Fruit fly (Drosophila melanogaster) whole organism, embryonic: ENCODE measurements around the gene CG9577.
A peak's percentile ranks its signal among the peaks of the same experiment; 100 is the strongest.

Experiments
- Adf1 ChIP-seq: fragments of 200-800 bp; sonication (Bioruptor generic); IDR thresholded peaks from 2 replicates; pipeline ENCODE4 v1.3.6; 2022; ENCODE audit warnings: missing biosample characterization, missing genetic modification characterization
- Antp ChIP-seq: fragments of 200-800 bp; sonication (Bioruptor generic); optimal IDR thresholded peaks from 3 replicates; lab custom pipeline; 2016; ENCODE audit warnings: missing biosample characterization, missing genetic modification characterization
- BEAF-32 ChIP-seq: fragments of 200-800 bp; sonication (Bioruptor generic); optimal IDR thresholded peaks from 3 replicates; lab custom pipeline; 2017; ENCODE audit warnings: missing biosample characterization, missing genetic modification characterization, mild to moderate bottlenecking, moderate library complexity, missing genetic modification reagents
- C15 ChIP-seq: fragments of 200-800 bp; sonication (Bioruptor generic); IDR thresholded peaks from 3 replicates; pipeline ENCODE4 v1.3.6; 2022; ENCODE audit warnings: missing biosample characterization, missing genetic modification characterization
- CG1024 ChIP-seq: fragments of 200-800 bp; sonication (Bioruptor generic); IDR thresholded peaks from 2 replicates; pipeline ENCODE4 v1.3.6; 2022; ENCODE audit warnings: missing biosample characterization, missing genetic modification characterization
- CG10462 ChIP-seq: fragments of 200-800 bp; sonication (Bioruptor generic); optimal IDR thresholded peaks from 2 replicates; lab custom pipeline; 2016; ENCODE audit warnings: missing biosample characterization, missing genetic modification characterization
- CG11504 ChIP-seq: fragments of 200-800 bp; sonication (Bioruptor generic); optimal IDR thresholded peaks from 3 replicates; lab custom pipeline; 2019; ENCODE audit warnings: missing biosample characterization, mild to moderate bottlenecking, missing genetic modification characterization, moderate library complexity
- CG13624 ChIP-seq: fragments of 200-800 bp; sonication (Bioruptor generic); optimal IDR thresholded peaks from 2 replicates; lab custom pipeline; 2016; ENCODE audit warnings: missing biosample characterization, missing genetic modification characterization
- CG14860 ChIP-seq: fragments of 200-800 bp; sonication (Bioruptor generic); IDR thresholded peaks from 3 replicates; pipeline ENCODE4 v1.3.6; 2022; ENCODE audit warnings: missing biosample characterization, missing genetic modification characterization; ENCODE audit not compliant: partially characterized antibody
- CG15696 ChIP-seq: fragments of 200-800 bp; sonication (Bioruptor generic); optimal IDR thresholded peaks from 2 replicates; lab custom pipeline; 2019; ENCODE audit warnings: missing biosample characterization, mild to moderate bottlenecking, missing genetic modification characterization, moderate library complexity
- CG1603 ChIP-seq: fragments of 200-800 bp; sonication (Bioruptor generic); optimal IDR thresholded peaks from 2 replicates; lab custom pipeline; 2019; ENCODE audit warnings: missing biosample characterization, mild to moderate bottlenecking, missing genetic modification characterization, moderate library complexity
- CG16815 ChIP-seq: fragments of 200-800 bp; sonication (Bioruptor generic); optimal IDR thresholded peaks from 3 replicates; lab custom pipeline; 2017; ENCODE audit warnings: missing biosample characterization, mild to moderate bottlenecking, missing genetic modification characterization
- CG17328 ChIP-seq: fragments of 200-800 bp; sonication (Bioruptor generic); IDR thresholded peaks from 2 replicates; pipeline ENCODE4 v1.3.6; 2022; ENCODE audit warnings: missing biosample characterization, missing genetic modification characterization
- CG18262 ChIP-seq: fragments of 200-800 bp; optimal IDR thresholded peaks from 3 replicates; lab custom pipeline; 2019; ENCODE audit warnings: missing biosample characterization, mild to moderate bottlenecking, missing genetic modification characterization, moderate library complexity
- CG2889 ChIP-seq: fragments of 200-800 bp; sonication (Bioruptor generic); IDR thresholded peaks from 3 replicates; pipeline ENCODE4 v1.3.6; 2022; ENCODE audit warnings: missing biosample characterization, missing genetic modification characterization
- CG3163 ChIP-seq: fragments of 200-800 bp; sonication (Bioruptor generic); optimal IDR thresholded peaks from 3 replicates; lab custom pipeline; 2016; ENCODE audit warnings: missing biosample characterization, missing genetic modification characterization
- CG3847 ChIP-seq: fragments of 200-800 bp; sonication (Bioruptor generic); IDR thresholded peaks from 2 replicates; pipeline ENCODE4 v1.3.6; 2022; ENCODE audit warnings: missing biosample characterization, missing genetic modification characterization
- CG6175 ChIP-seq: fragments of 200-800 bp; sonication (Bioruptor generic); IDR thresholded peaks from 3 replicates; pipeline ENCODE4 v1.3.6; 2022; ENCODE audit warnings: missing biosample characterization, missing genetic modification characterization
- CG6272 ChIP-seq: fragments of 200-800 bp; sonication (Bioruptor generic); IDR thresholded peaks from 2 replicates; pipeline ENCODE4 v1.3.6; 2022; ENCODE audit warnings: missing biosample characterization, missing genetic modification characterization
- CG6854 ChIP-seq: fragments of 200-800 bp; sonication (Bioruptor generic); optimal IDR thresholded peaks from 3 replicates; lab custom pipeline; 2017; ENCODE audit warnings: missing biosample characterization, mild to moderate bottlenecking, missing genetic modification characterization
- CG7372 ChIP-seq: fragments of 200-800 bp; sonication (Bioruptor generic); IDR thresholded peaks from 2 replicates; pipeline ENCODE4 v1.3.6; 2022; ENCODE audit warnings: missing biosample characterization, missing genetic modification characterization
- CG8388 ChIP-seq: fragments of 200-800 bp; sonication (Bioruptor generic); optimal IDR thresholded peaks from 2 replicates; lab custom pipeline; 2019; ENCODE audit warnings: missing biosample characterization, mild to moderate bottlenecking, missing genetic modification characterization, moderate library complexity
- Dbx ChIP-seq: fragments of 200-800 bp; sonication (Bioruptor generic); IDR thresholded peaks from 3 replicates; pipeline ENCODE4 v1.3.6; 2022; ENCODE audit warnings: missing biosample characterization, missing genetic modification characterization
- E2f1 ChIP-seq: fragments of 200-800 bp; sonication (Bioruptor generic); IDR thresholded peaks from 2 replicates; pipeline ENCODE4 v1.3.6; 2022; ENCODE audit warnings: missing biosample characterization, missing genetic modification characterization
- Ets65A ChIP-seq: fragments of 200-800 bp; sonication (Bioruptor generic); peaks from one replicate; lab custom pipeline; 2016; ENCODE audit warnings: missing biosample characterization, missing genetic modification characterization
- GATAe ChIP-seq: fragments of 200-800 bp; sonication (Bioruptor generic); conservative IDR thresholded peaks from 2 replicates; pipeline ENCODE4 v1.3.6; 2022; ENCODE audit warnings: missing biosample characterization, missing genetic modification characterization
- HLH4C ChIP-seq: fragments of 200-800 bp; sonication (Bioruptor generic); IDR thresholded peaks from 3 replicates; pipeline ENCODE4 v1.3.6; 2022; ENCODE audit warnings: missing biosample characterization, missing genetic modification characterization; ENCODE audit not compliant: partially characterized antibody
- HLH54F ChIP-seq: fragments of 200-800 bp; sonication (Bioruptor generic); optimal IDR thresholded peaks from 3 replicates; lab custom pipeline; 2016; ENCODE audit warnings: missing biosample characterization, missing genetic modification characterization
- HmgD ChIP-seq: fragments of 200-800 bp; sonication (Bioruptor generic); optimal IDR thresholded peaks from 3 replicates; lab custom pipeline; 2016; ENCODE audit warnings: missing biosample characterization, missing genetic modification characterization
- Hr39 ChIP-seq: fragments of >200 bp; optimal IDR thresholded peaks from 2 replicates; lab custom pipeline; 2017
- Lim3 ChIP-seq: fragments of 200-800 bp; sonication (Bioruptor generic); IDR thresholded peaks from 2 replicates; pipeline ENCODE4 v1.3.6; 2022; ENCODE audit warnings: missing biosample characterization, missing genetic modification characterization
- Sox100B ChIP-seq: fragments of 200-800 bp; sonication (Bioruptor generic); optimal IDR thresholded peaks from 3 replicates; lab custom pipeline; 2018; ENCODE audit warnings: missing biosample characterization, mild to moderate bottlenecking, missing genetic modification characterization
- Trl ChIP-seq, 3 experiments: fragments of >200 bp in 2 of 3; fragments of 200-800 bp in 1 of 3; sonication (Bioruptor generic) in 1 of 3; optimal IDR thresholded peaks; 2 replicates in 1 of 3; 3 replicates in 2 of 3; lab custom pipeline; 2016 to 2017; ENCODE audit warnings: missing biosample characterization in 1 of 3, missing genetic modification characterization in 1 of 3
- ara ChIP-seq: fragments of 200-800 bp; sonication (Bioruptor generic); IDR thresholded peaks from 2 replicates; pipeline ENCODE4 v1.3.6; 2022; ENCODE audit warnings: missing biosample characterization, missing genetic modification characterization
- bbx ChIP-seq: fragments of 200-800 bp; sonication (Bioruptor generic); IDR thresholded peaks from 2 replicates; pipeline ENCODE4 v1.3.6; 2022; ENCODE audit warnings: missing biosample characterization, missing genetic modification characterization; ENCODE audit not compliant: partially characterized antibody
- bcd ChIP-seq: fragments of 200-800 bp; sonication (Bioruptor generic); optimal IDR thresholded peaks from 2 replicates; lab custom pipeline; 2017; ENCODE audit warnings: missing biosample characterization, mild to moderate bottlenecking, missing genetic modification characterization
- bowl ChIP-seq: fragments of 200-800 bp; sonication (Bioruptor generic); IDR thresholded peaks from 2 replicates; pipeline ENCODE4 v1.3.6; 2022; ENCODE audit warnings: missing biosample characterization, missing genetic modification characterization
- dimm ChIP-seq: fragments of 200-800 bp; sonication (Bioruptor generic); IDR thresholded peaks from 2 replicates; pipeline ENCODE4 v1.3.6; 2022; ENCODE audit warnings: missing biosample characterization, missing genetic modification characterization
- disco-r ChIP-seq: fragments of 200-800 bp; sonication (Bioruptor generic); optimal IDR thresholded peaks from 2 replicates; lab custom pipeline; 2016; ENCODE audit warnings: missing biosample characterization, missing genetic modification characterization
- eve ChIP-seq, 2 experiments: fragments of >200 bp; optimal IDR thresholded peaks; 2 replicates each; lab custom pipeline; 2017; ENCODE audit warnings: missing biosample characterization in 2 of 2, missing genetic modification characterization in 2 of 2
- exex ChIP-seq: fragments of 200-800 bp; sonication (Bioruptor generic); optimal IDR thresholded peaks from 4 replicates; lab custom pipeline; 2018; ENCODE audit warnings: missing biosample characterization, mild to moderate bottlenecking, missing genetic modification characterization, moderate library complexity
- fd96Cb ChIP-seq: fragments of 200-800 bp; sonication (Bioruptor generic); optimal IDR thresholded peaks from 2 replicates; lab custom pipeline; 2018; ENCODE audit warnings: missing biosample characterization, mild to moderate bottlenecking, missing genetic modification characterization, moderate library complexity
- gcm2 ChIP-seq: fragments of 200-800 bp; sonication (Bioruptor generic); optimal IDR thresholded peaks from 2 replicates; lab custom pipeline; 2016; ENCODE audit warnings: missing biosample characterization, missing genetic modification characterization
- gsb-n ChIP-seq: fragments of 200-800 bp; sonication (Bioruptor generic); optimal IDR thresholded peaks from 3 replicates; lab custom pipeline; 2018; ENCODE audit warnings: missing biosample characterization, mild to moderate bottlenecking, missing genetic modification characterization
- maf-S ChIP-seq: fragments of 200-800 bp; sonication (Bioruptor generic); optimal IDR thresholded peaks from 2 replicates; lab custom pipeline; 2016; ENCODE audit warnings: missing biosample characterization, missing genetic modification characterization
- mld ChIP-seq: fragments of 200-800 bp; sonication (Bioruptor generic); IDR thresholded peaks from 3 replicates; pipeline ENCODE4 v1.3.6; 2022; ENCODE audit warnings: missing biosample characterization, missing genetic modification characterization; ENCODE audit not compliant: partially characterized antibody
- pfk ChIP-seq: fragments of 200-800 bp; sonication (Bioruptor generic); optimal IDR thresholded peaks from 2 replicates; lab custom pipeline; 2018; ENCODE audit warnings: missing biosample characterization, mild to moderate bottlenecking, missing genetic modification characterization, moderate library complexity
- salm ChIP-seq: fragments of 200-800 bp; sonication (Bioruptor generic); optimal IDR thresholded peaks from 2 replicates; lab custom pipeline; 2018; ENCODE audit warnings: missing biosample characterization, mild to moderate bottlenecking, missing genetic modification characterization
- slbo ChIP-seq: fragments of 200-800 bp; sonication (Bioruptor generic); IDR thresholded peaks from 2 replicates; pipeline ENCODE4 v1.3.6; 2022; ENCODE audit warnings: missing biosample characterization, missing genetic modification characterization
- twi ChIP-seq: fragments of 200-800 bp; optimal IDR thresholded peaks from 2 replicates; lab custom pipeline; 2019; ENCODE audit warnings: missing biosample characterization, mild to moderate bottlenecking, missing genetic modification characterization, moderate library complexity
- wor ChIP-seq: fragments of 200-800 bp; sonication (Bioruptor generic); IDR thresholded peaks from 2 replicates; pipeline ENCODE4 v1.3.6; 2022; ENCODE audit warnings: missing biosample characterization, missing genetic modification characterization
- zf30C ChIP-seq: fragments of 200-800 bp; sonication (Bioruptor generic); optimal IDR thresholded peaks from 3 replicates; lab custom pipeline; 2018; ENCODE audit warnings: missing biosample characterization, mild to moderate bottlenecking, missing genetic modification characterization

CG9577 gene

dm6 chrX:20159679-20160140 lies 6.8 kb upstream of the CG9577 start, which contains the start of gene Rab35 (continued):
- peak; percentile 57 for TF ChIP-seq Ets65A (GFP tag; lab: Kevin White, UChicago)
- TF ChIP-seq Lim3 (GFP tag; lab: Robert Waterston, UW), result no peak
- TF ChIP-seq CG17328 (GFP tag; lab: Robert Waterston, UW), result no peak
- no peak for TF ChIP-seq Adf1 (GFP tag; lab: Robert Waterston, UW)
- peak; percentile 93 for TF ChIP-seq CG14860 (GFP tag; lab: Robert Waterston, UW)
- no peak for TF ChIP-seq salm (tag; lab: Kevin White, UChicago)
- peak; percentile 88 for TF ChIP-seq bbx (GFP tag; lab: Robert Waterston, UW)
- TF ChIP-seq CG13624 (GFP tag; lab: Kevin White, UChicago), result no peak
- peak; percentile 64 for TF ChIP-seq CG3847 (GFP tag; lab: Robert Waterston, UW)
- TF ChIP-seq pfk (GFP tag; lab: Kevin White, UChicago), result no peak
- no peak for TF ChIP-seq gcm2 (GFP tag; lab: Kevin White, UChicago)
- TF ChIP-seq CG11504, result peak; percentile 27
- no peak for TF ChIP-seq CG18262
- peak; percentile 4 for TF ChIP-seq HLH54F (GFP tag; lab: Kevin White, UChicago)
- no peak for TF ChIP-seq wor (GFP tag; lab: Robert Waterston, UW)
- TF ChIP-seq C15 (GFP tag; lab: Robert Waterston, UW), result no peak
- no peak for TF ChIP-seq exex (tag; lab: Kevin White, UChicago)
- TF ChIP-seq CG6272 (GFP tag; lab: Robert Waterston, UW), result no peak
- TF ChIP-seq Hr39 (lab: Kevin White, UChicago), result no peak
- TF ChIP-seq CG10462, result no peak
- TF ChIP-seq bcd, result peak; percentile 0
- TF ChIP-seq eve (GFP tag; optimal IDR thresholded peaks at IDR 0.05; lab: Kevin White, UChicago), result no peak
- no peak for TF ChIP-seq CG16815 (GFP tag; lab: Kevin White, UChicago)
- TF ChIP-seq ara (GFP tag; lab: Robert Waterston, UW), result no peak
- TF ChIP-seq CG2889, result no peak
- TF ChIP-seq dimm (GFP tag; lab: Robert Waterston, UW), result no peak
- TF ChIP-seq CG1024, result no peak
- no peak for TF ChIP-seq E2f1 (GFP tag; lab: Robert Waterston, UW)
- TF ChIP-seq Antp (GFP tag; lab: Kevin White, UChicago), result no peak
- peak; percentile 92 for TF ChIP-seq HLH4C (GFP tag; lab: Robert Waterston, UW)
- no peak for TF ChIP-seq CG15696
- peak; percentile 41; the same call in 1 of the 3 replicates for TF ChIP-seq Dbx
- no peak for TF ChIP-seq gsb-n (tag; lab: Kevin White, UChicago)
- no peak for TF ChIP-seq fd96Cb
- no peak for TF ChIP-seq HmgD (GFP tag; lab: Kevin White, UChicago)
- TF ChIP-seq maf-S, result no peak
- TF ChIP-seq GATAe (GFP tag; lab: Robert Waterston, UW), result no peak
- TF ChIP-seq BEAF-32 (GFP tag; lab: Kevin White, UChicago), result peak; percentile 96
- no peak for TF ChIP-seq Trl (optimal IDR thresholded peaks at IDR 0.05; lab: Kevin White, UChicago)
- TF ChIP-seq Trl (GFP tag; optimal IDR thresholded peaks at IDR 0.05; lab: Kevin White, UChicago), result no peak
- peak; percentile 82 for TF ChIP-seq CG1603 (tag; lab: Kevin White, UChicago)
- TF ChIP-seq zf30C, result no peak
- TF ChIP-seq CG3163, result no peak
- TF ChIP-seq CG6175, result no peak
- TF ChIP-seq bowl (GFP tag; lab: Robert Waterston, UW), result no peak
- peak; percentile 9; the same call in 1 of the 2 replicates for TF ChIP-seq slbo
- peak; percentile 74; the same call in 2 of the 3 replicates for TF ChIP-seq mld (GFP tag; lab: Robert Waterston, UW)
- TF ChIP-seq disco-r, result no peak
- no peak for TF ChIP-seq CG6854 (GFP tag; lab: Kevin White, UChicago)
- TF ChIP-seq CG8388 (GFP tag; lab: Kevin White, UChicago), result no peak
- no peak for TF ChIP-seq twi (tag; lab: Kevin White, UChicago)
- no peak for TF ChIP-seq Sox100B
- TF ChIP-seq CG7372 (GFP tag; lab: Robert Waterston, UW), result no peak
